Fruit fly (Drosophila melanogaster): ENCODE measurements around the gene CG43175.
A peak's percentile ranks its signal among the peaks of the same experiment; 100 is the strongest.

The CG43175 gene

dm6 chr3R:17680639-17681302 is 50.3 kb downstream of the CG43175 start:
- TF ChIP-seq Hnf4 (GFP tag; optimal IDR thresholded peaks at IDR 0.05) (peak; percentile 3), woc (GFP tag; optimal IDR thresholded peaks at IDR 0.05) (peak; percentile 64), ey (GFP tag; optimal IDR thresholded peaks at IDR 0.05) (no peak), sv (GFP tag; optimal IDR thresholded peaks at IDR 0.05) (peak; percentile 9), Myc (optimal IDR thresholded peaks at IDR 0.05) (peak; percentile 93), dl (GFP tag; optimal IDR thresholded peaks at IDR 0.05; ENCODE audit: insufficient read depth in 1 of 2, partially characterized antibody in 2 of 2) (no peak), CG9705 (GFP tag; optimal IDR thresholded peaks at IDR 0.05) (no peak), rgr (GFP tag; optimal IDR thresholded peaks at IDR 0.05) (peak; percentile 17), tai (GFP tag; optimal IDR thresholded peaks at IDR 0.05) (no peak), Sp1 (GFP tag; optimal IDR thresholded peaks at IDR 0.05) (peak; percentile 55), Jra (GFP tag; optimal IDR thresholded peaks at IDR 0.05) (no peak), HLH106 (tag; optimal IDR thresholded peaks at IDR 0.05) (peak; percentile 62), dsf (GFP tag; optimal IDR thresholded peaks at IDR 0.05; ENCODE audit: borderline replicate concordance) (no peak), h (GFP tag; optimal IDR thresholded peaks at IDR 0.05) (peak; percentile 24), foxo (GFP tag; optimal IDR thresholded peaks at IDR 0.05) (peak in 1 of 2 experiments; percentile 58), Hr78 (GFP tag; optimal IDR thresholded peaks at IDR 0.05) (no peak), fru (GFP tag; optimal IDR thresholded peaks at IDR 0.05) (peak; percentile 22), Mio (GFP tag; optimal IDR thresholded peaks at IDR 0.05) (no peak), Rel (GFP tag; optimal IDR thresholded peaks at IDR 0.05) (no peak), Rel (tag; optimal IDR thresholded peaks at IDR 0.05) (no peak), OdsH (GFP tag; optimal IDR thresholded peaks at IDR 0.05) (peak; percentile 23)

DNA sequence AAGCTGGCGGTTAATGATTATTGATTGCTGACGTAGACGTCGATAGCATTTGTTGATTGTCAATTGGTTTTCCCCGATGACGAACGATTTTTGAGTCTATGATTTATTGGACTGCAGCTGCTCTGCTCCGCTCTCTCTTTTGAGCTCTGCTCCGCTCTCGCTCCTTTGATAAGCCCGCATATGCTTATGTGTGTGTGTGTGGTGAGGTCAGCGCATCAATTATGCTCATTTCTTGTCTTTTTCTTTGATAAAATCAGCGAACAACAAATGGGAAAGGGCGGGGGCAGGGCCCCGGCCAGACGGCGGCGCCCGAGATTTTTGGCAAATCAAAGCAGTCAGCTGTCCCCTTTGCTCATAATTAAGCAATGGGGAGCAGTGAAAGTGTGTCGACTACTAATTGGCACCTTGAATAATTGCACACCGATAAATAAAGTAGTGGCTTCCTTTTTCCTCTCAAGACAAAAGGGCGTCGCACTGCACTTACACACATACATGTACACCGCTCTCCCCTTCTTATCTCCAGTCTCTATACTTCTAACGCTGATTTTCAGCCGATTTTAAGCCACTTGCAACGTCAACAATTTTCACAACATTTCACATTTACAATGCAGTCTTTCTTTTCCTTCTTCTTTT is 51.2 kb downstream of the CG43175 start:
- TF ChIP-seq dl (GFP tag; optimal IDR thresholded peaks at IDR 0.05; ENCODE audit: insufficient read depth in 1 of 2, partially characterized antibody in 2 of 2) (peak in 1 of 2 experiments; percentile 2), Dif (GFP tag; optimal IDR thresholded peaks at IDR 0.05; ENCODE audit: partially characterized antibody) (peak; percentile 43), Rel (GFP tag; optimal IDR thresholded peaks at IDR 0.05) (no peak), Rel (tag; optimal IDR thresholded peaks at IDR 0.05) (peak; percentile 37), br (GFP tag; optimal IDR thresholded peaks at IDR 0.05) (no peak)

DNA sequence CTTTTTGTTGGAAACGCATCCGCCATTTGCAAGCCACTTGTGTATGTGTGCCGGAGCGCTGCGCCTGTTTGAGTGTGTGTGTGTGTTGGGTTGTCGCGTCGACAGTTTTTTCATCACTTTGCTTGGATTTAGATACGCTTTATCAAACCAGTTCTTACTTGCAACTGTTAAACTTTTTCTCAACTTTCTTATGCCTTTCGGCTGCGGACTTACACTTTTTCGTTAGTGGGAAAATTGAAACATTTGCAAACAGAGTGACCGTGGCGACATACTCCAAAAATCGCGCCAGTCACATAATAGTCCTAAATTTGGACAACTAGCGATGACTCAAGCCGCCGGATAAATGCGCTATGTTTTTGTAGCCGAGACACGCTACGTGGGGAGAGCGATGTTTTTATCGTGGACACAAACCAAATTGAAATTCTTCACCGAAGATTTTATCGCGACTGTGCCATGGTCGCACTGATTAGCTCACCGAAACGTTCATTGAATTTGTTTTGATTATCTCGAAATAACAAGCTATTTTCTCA is 51.8 kb downstream of the CG43175 start, which contains the start of the genes alt and CG7655:
Gene alt (minus strand): TSS at position 272 of the 530 bp plus-strand sequence.
Gene CG7655 (plus strand): TSS at position 426 of the 530 bp plus-strand sequence.
- TF ChIP-seq usp (GFP tag; optimal IDR thresholded peaks at IDR 0.05): no peak
- TF ChIP-seq psq (GFP tag; optimal IDR thresholded peaks at IDR 0.05): peak; percentile 10
- TF ChIP-seq jim (GFP tag; optimal IDR thresholded peaks at IDR 0.05): no peak
- peak in 1 of 2 experiments; percentile 2 for TF ChIP-seq foxo (GFP tag; optimal IDR thresholded peaks at IDR 0.05)
- TF ChIP-seq ey (GFP tag; optimal IDR thresholded peaks at IDR 0.05): no peak
- no peak for TF ChIP-seq pan (optimal IDR thresholded peaks at IDR 0.05)
- TF ChIP-seq CG9705 (GFP tag; optimal IDR thresholded peaks at IDR 0.05): no peak
- TF ChIP-seq Abd-B (GFP tag; optimal IDR thresholded peaks at IDR 0.05): no peak
- no peak for TF ChIP-seq Vsx2 (GFP tag; optimal IDR thresholded peaks at IDR 0.05; ENCODE audit: partially characterized antibody)
- TF ChIP-seq Hnf4 (GFP tag; optimal IDR thresholded peaks at IDR 0.05): no peak
- TF ChIP-seq Myc (optimal IDR thresholded peaks at IDR 0.05): peak; percentile 79
- TF ChIP-seq dmrt93B (GFP tag; optimal IDR thresholded peaks at IDR 0.05): no peak
- no peak for TF ChIP-seq tai (GFP tag; optimal IDR thresholded peaks at IDR 0.05)
- no peak for TF ChIP-seq Mio (GFP tag; optimal IDR thresholded peaks at IDR 0.05)
- no peak for TF ChIP-seq Hr78 (GFP tag; optimal IDR thresholded peaks at IDR 0.05)
- peak; percentile 2 for TF ChIP-seq h (GFP tag; optimal IDR thresholded peaks at IDR 0.05)
- no peak for TF ChIP-seq CG32264 (GFP tag; optimal IDR thresholded peaks at IDR 0.05)
- TF ChIP-seq dl (GFP tag; optimal IDR thresholded peaks at IDR 0.05; ENCODE audit: insufficient read depth in 1 of 2, partially characterized antibody in 2 of 2): no peak
- no peak for TF ChIP-seq Rel (GFP tag; optimal IDR thresholded peaks at IDR 0.05)
- peak; percentile 73 for TF ChIP-seq Rel (tag; optimal IDR thresholded peaks at IDR 0.05)
- TF ChIP-seq rgr (GFP tag; optimal IDR thresholded peaks at IDR 0.05): peak; percentile 16
- TF ChIP-seq dsf (GFP tag; optimal IDR thresholded peaks at IDR 0.05; ENCODE audit: borderline replicate concordance): no peak
- no peak for TF ChIP-seq OdsH (GFP tag; optimal IDR thresholded peaks at IDR 0.05)
- TF ChIP-seq Jra (GFP tag; optimal IDR thresholded peaks at IDR 0.05): no peak
- TF ChIP-seq Sp1 (GFP tag; optimal IDR thresholded peaks at IDR 0.05): peak; percentile 55
- TF ChIP-seq HLH106 (tag; optimal IDR thresholded peaks at IDR 0.05): no peak
